Worm (Caenorhabditis elegans) whole organism, L2 larva: Measurements from ENCODE around the gene ZK616.3.

Source experiments
- lsy-2 ChIP-seq, 2 experiments: fragments of 150-350 bp in 1 of 2; sonication (generic microtip) in 1 of 2; optimal IDR thresholded peaks; 2 replicates each; lab custom pipeline; 2014 to 2017; ENCODE audit warnings: missing biosample characterization in 2 of 2, missing genetic modification characterization in 2 of 2
- ztf-4 ChIP-seq: fragments of 150-350 bp; optimal IDR thresholded peaks from 2 replicates; lab custom pipeline; 2014; ENCODE audit warnings: missing biosample characterization, missing genetic modification characterization

ce11 chrIV:5411641-5412337, 14.9 kb downstream of the ZK616.3 start, which contains the start of gene ZK616.8:
- TF ChIP-seq ztf-4 (tag; lab: Kevin White, UChicago): no peak
- no peak for TF ChIP-seq lsy-2 (tag; optimal IDR thresholded peaks at IDR 0.05; lab: Kevin White, UChicago)
